Worm (Caenorhabditis elegans): ENCODE measurements around the gene cap-1.
A peak's percentile ranks its signal among the peaks of the same experiment; 100 is the strongest.

The cap-1 gene

ce11 chrIV:7230198-7230597 lies at the start of gene cap-1:
Gene cap-1 (minus strand): TSS chrIV:7230223.
- TF ChIP-seq cebp-1 (GFP tag; IDR thresholded peaks at IDR 0.05): no peak
- TF ChIP-seq cebp-1 (tag; optimal IDR thresholded peaks at IDR 0.05): peak; percentile 22
- no peak for TF ChIP-seq Y53G8AR.9 (GFP tag; conservative IDR thresholded peaks at IDR 0.05)
- no peak for TF ChIP-seq ztf-26 (tag; optimal IDR thresholded peaks at IDR 0.05)
- TF ChIP-seq T07F8.4 (tag; optimal IDR thresholded peaks at IDR 0.05): no peak
- peak; percentile 19 for TF ChIP-seq unc-130 (GFP tag; optimal IDR thresholded peaks at IDR 0.05)
- TF ChIP-seq nhr-90 (tag; optimal IDR thresholded peaks at IDR 0.05): no peak
- TF ChIP-seq snpc-1.1 (tag; optimal IDR thresholded peaks at IDR 0.05; ENCODE audit: insufficient read depth): no peak
- no peak for TF ChIP-seq B0336.3 (GFP tag; IDR thresholded peaks at IDR 0.05)
- TF ChIP-seq nhr-80 (tag; optimal IDR thresholded peaks at IDR 0.05): peak; percentile 56
- no peak for TF ChIP-seq rcor-1 (GFP tag; IDR thresholded peaks at IDR 0.05)
- TF ChIP-seq K11D2.4 (GFP tag; IDR thresholded peaks at IDR 0.05): no peak
- peak; percentile 8 for TF ChIP-seq madf-10 (tag; optimal IDR thresholded peaks at IDR 0.05)
- no peak for TF ChIP-seq nhr-179 (tag; optimal IDR thresholded peaks at IDR 0.05)
- peak; percentile 93 for TF ChIP-seq ceh-100 (GFP tag; IDR thresholded peaks at IDR 0.05)
- TF ChIP-seq unc-62 (GFP tag; optimal IDR thresholded peaks at IDR 0.05): no peak
- peak; percentile 41 for TF ChIP-seq ceh-27 (GFP tag; optimal IDR thresholded peaks at IDR 0.05)
- TF ChIP-seq ZK185.1 (tag; optimal IDR thresholded peaks at IDR 0.05; ENCODE audit: poor library complexity, severe bottlenecking): peak; percentile 14
- no peak for TF ChIP-seq tlf-1 (GFP tag; optimal IDR thresholded peaks at IDR 0.05)
- no peak for TF ChIP-seq athp-1 (tag; optimal IDR thresholded peaks at IDR 0.05)
- TF ChIP-seq nfya-1 (tag; optimal IDR thresholded peaks at IDR 0.05; ENCODE audit: borderline replicate concordance, insufficient read depth): no peak
- peak; percentile 83 for TF ChIP-seq attf-5 (GFP tag; optimal IDR thresholded peaks at IDR 0.05)
- TF ChIP-seq ztf-18 (tag; optimal IDR thresholded peaks at IDR 0.05): peak; percentile 32
- TF ChIP-seq attf-6 (GFP tag; IDR thresholded peaks at IDR 0.05): no peak
- TF ChIP-seq repo-1 (tag; optimal IDR thresholded peaks at IDR 0.05): no peak
- TF ChIP-seq dpl-1 (GFP tag; optimal IDR thresholded peaks at IDR 0.05): peak; percentile 13
- TF ChIP-seq mel-28 (tag; optimal IDR thresholded peaks at IDR 0.05; ENCODE audit: borderline replicate concordance): no peak
- peak; percentile 29 for TF ChIP-seq tbp1 (GFP tag; optimal IDR thresholded peaks at IDR 0.05)
- TF ChIP-seq nhr-27 (tag; optimal IDR thresholded peaks at IDR 0.05): no peak
- no peak for TF ChIP-seq F22D6.2 (tag; optimal IDR thresholded peaks at IDR 0.05)
- no peak for TF ChIP-seq T26A5.8 (tag; optimal IDR thresholded peaks at IDR 0.05)
- TF ChIP-seq sea-2 (GFP tag; IDR thresholded peaks at IDR 0.05): no peak
- no peak for TF ChIP-seq B0019.2 (GFP tag; conservative IDR thresholded peaks at IDR 0.05)
- TF ChIP-seq lin-40 (tag; optimal IDR thresholded peaks at IDR 0.05): peak; percentile 3
- TF ChIP-seq ceh-40 (GFP tag; IDR thresholded peaks at IDR 0.05): no peak
- no peak for TF ChIP-seq sptf-2 (GFP tag; optimal IDR thresholded peaks at IDR 0.05)
- TF ChIP-seq hsf-1 (GFP tag; IDR thresholded peaks at IDR 0.05): no peak
- TF ChIP-seq sdz-38 (tag; optimal IDR thresholded peaks at IDR 0.05): no peak
- no peak for TF ChIP-seq cebp-2 (GFP tag; IDR thresholded peaks at IDR 0.05)
- no peak for TF ChIP-seq die-1 (tag; optimal IDR thresholded peaks at IDR 0.05)
- TF ChIP-seq nfyb-1 (GFP tag; IDR thresholded peaks at IDR 0.05): no peak
- peak; percentile 0 for TF ChIP-seq K12H6.12 (tag; optimal IDR thresholded peaks at IDR 0.05)
- no peak for TF ChIP-seq F49E8.2 (tag; optimal IDR thresholded peaks at IDR 0.05; ENCODE audit: insufficient read depth)
- TF ChIP-seq F10E7.11 (tag; optimal IDR thresholded peaks at IDR 0.05): no peak
- no peak for TF ChIP-seq lir-1 (GFP tag; conservative IDR thresholded peaks at IDR 0.05)
- no peak for TF ChIP-seq egl-44 (GFP tag; IDR thresholded peaks at IDR 0.05)
- TF ChIP-seq dox-1 (GFP tag; IDR thresholded peaks at IDR 0.05): peak; percentile 67
- TF ChIP-seq lin-26 (GFP tag; IDR thresholded peaks at IDR 0.05): no peak
- peak; percentile 52 for TF ChIP-seq snpc-3.4 (tag; optimal IDR thresholded peaks at IDR 0.05)
- TF ChIP-seq ets-4 (GFP tag; optimal IDR thresholded peaks at IDR 0.05): no peak

Data from whole organism, young adult.